Worm (Caenorhabditis elegans) whole organism, L3 larva: ENCODE results near the gene pms-2.

Source experiments
- fos-1 ChIP-seq: fragments of 150-350 bp; optimal IDR thresholded peaks from 2 replicates; lab custom pipeline; 2014; ENCODE audit warnings: missing biosample characterization, missing genetic modification characterization
- jun-1 ChIP-seq: fragments of 150-350 bp; optimal IDR thresholded peaks from 2 replicates; lab custom pipeline; 2014; ENCODE audit warnings: missing biosample characterization, missing genetic modification reagents, missing genetic modification characterization
- mdl-1 ChIP-seq: fragments of 150-350 bp; optimal IDR thresholded peaks from 2 replicates; lab custom pipeline; 2014; ENCODE audit warnings: missing biosample characterization, missing genetic modification characterization
- nhr-23 ChIP-seq: fragments of 150-350 bp; optimal IDR thresholded peaks from 2 replicates; lab custom pipeline; 2014; ENCODE audit warnings: missing biosample characterization, missing genetic modification reagents, missing genetic modification characterization
- nhr-25 ChIP-seq: sonication (generic microtip); optimal IDR thresholded peaks from 2 replicates; lab custom pipeline; 2017; ENCODE audit warnings: missing biosample characterization, missing genetic modification characterization
- pha-4 ChIP-seq: fragments of 150-350 bp; optimal IDR thresholded peaks from 2 replicates; lab custom pipeline; 2014; ENCODE audit warnings: missing biosample characterization, missing genetic modification reagents, missing genetic modification characterization
- skn-1 ChIP-seq: fragments of 150-350 bp; optimal IDR thresholded peaks from 2 replicates; lab custom pipeline; 2014; ENCODE audit warnings: missing biosample characterization, missing genetic modification characterization
- snpc-4 ChIP-seq: fragments of 150-350 bp; optimal IDR thresholded peaks from 2 replicates; lab custom pipeline; 2014; ENCODE audit warnings: missing biosample characterization, missing genetic modification characterization
- zag-1 ChIP-seq: fragments of 150-350 bp; optimal IDR thresholded peaks from 2 replicates; lab custom pipeline; 2014; ENCODE audit warnings: missing biosample characterization, missing genetic modification characterization

- TF ChIP-seq skn-1 (tag; lab: Kevin White, UChicago) = no peak
- TF ChIP-seq mdl-1 (tag; lab: Kevin White, UChicago) = no peak
- no peak for TF ChIP-seq pha-4 (tag; lab: Kevin White, UChicago)
- no peak for TF ChIP-seq snpc-4 (tag; lab: Kevin White, UChicago)
- TF ChIP-seq nhr-25 (tag; lab: Kevin White, UChicago) = no peak
- TF ChIP-seq jun-1 (tag; lab: Kevin White, UChicago) = no peak
- TF ChIP-seq fos-1 = no peak
- TF ChIP-seq nhr-23 (tag; lab: Kevin White, UChicago) = no peak
- no peak for TF ChIP-seq zag-1
Measured at ce11 chrV:11536667-11537066, 33.7 kb downstream of the pms-2 start.
